Worm (Caenorhabditis elegans): ENCODE data around the gene sars-1.

The sars-1 gene

DNA sequence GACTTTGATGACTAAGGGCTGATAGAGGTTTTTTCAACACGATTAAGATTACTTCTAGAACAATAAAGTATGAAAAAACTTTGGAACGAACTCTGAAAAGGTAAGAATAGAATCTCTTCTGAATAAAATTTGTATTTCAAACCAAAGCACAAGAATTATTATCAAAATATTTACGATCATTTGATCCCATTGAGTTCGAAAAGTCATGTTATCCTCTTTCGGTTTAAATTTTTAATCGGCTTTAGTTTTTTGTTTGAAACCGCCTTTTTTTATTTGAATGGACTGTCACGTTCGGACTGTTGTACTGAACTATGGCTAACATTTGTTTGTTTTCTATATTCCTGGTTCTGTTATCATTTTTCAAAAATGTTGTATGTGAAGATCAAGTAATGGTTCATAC, 29.1 kb upstream of the sars-1 start, which contains the start of gene C47E12.9:
Gene C47E12.9 (plus strand): TSS at position 301 of the 400 bp plus-strand sequence.
- TF ChIP-seq tbx-9 (tag; optimal IDR thresholded peaks at IDR 0.05; ENCODE audit: borderline replicate concordance) (no peak), madf-6 (GFP tag; IDR thresholded peaks at IDR 0.05) (no peak), ceh-27 (GFP tag; optimal IDR thresholded peaks at IDR 0.05) (no peak), sdz-38 (tag; optimal IDR thresholded peaks at IDR 0.05) (no peak), lin-35 (GFP tag; optimal IDR thresholded peaks at IDR 0.05) (no peak), mel-28 (tag; optimal IDR thresholded peaks at IDR 0.05; ENCODE audit: borderline replicate concordance) (no peak), chd-7 (tag; optimal IDR thresholded peaks at IDR 0.05) (no peak), egrh-3 (GFP tag; IDR thresholded peaks at IDR 0.05) (no peak), cebp-1 (GFP tag; IDR thresholded peaks at IDR 0.05) (no peak), cebp-1 (tag; optimal IDR thresholded peaks at IDR 0.05) (no peak), nhr-179 (tag; optimal IDR thresholded peaks at IDR 0.05) (no peak), T07F8.4 (tag; optimal IDR thresholded peaks at IDR 0.05) (no peak), hlh-26 (GFP tag; conservative IDR thresholded peaks at IDR 0.05) (no peak), nfyb-1 (GFP tag; IDR thresholded peaks at IDR 0.05) (no peak), lsl-1 (GFP tag; optimal IDR thresholded peaks at IDR 0.05) (no peak)

DNA sequence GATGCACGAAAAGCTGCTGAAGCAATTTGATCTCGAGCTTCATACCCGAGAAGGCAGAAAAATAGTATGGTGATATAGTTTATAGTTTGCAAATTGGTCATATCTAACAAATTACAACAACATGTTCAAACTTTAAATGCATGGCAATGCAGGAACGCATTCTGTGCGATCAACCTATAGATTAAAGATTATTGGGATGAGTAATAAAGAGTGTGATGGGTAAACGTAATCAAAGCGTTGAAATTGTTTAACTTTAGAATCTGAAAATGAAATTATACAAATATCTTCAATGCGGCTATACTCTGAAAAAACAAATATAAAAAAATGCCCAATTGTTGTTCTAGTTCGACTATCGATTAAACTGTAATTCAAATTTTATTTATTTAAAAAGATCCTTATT, 27.2 kb upstream of the sars-1 start, which contains the start of gene C47E12.14:
Gene C47E12.14 (minus strand): TSS at position 101 of the 400 bp plus-strand sequence.
- no peak for TF ChIP-seq zfh-2 (GFP tag; conservative IDR thresholded peaks at IDR 0.05)
- no peak for TF ChIP-seq aptf-3 (GFP tag; IDR thresholded peaks at IDR 0.05)
- TF ChIP-seq F57C9.4 (tag; optimal IDR thresholded peaks at IDR 0.05), result no peak
- no peak for TF ChIP-seq unc-130 (GFP tag; optimal IDR thresholded peaks at IDR 0.05)
- TF ChIP-seq ztf-18 (tag; optimal IDR thresholded peaks at IDR 0.05), result no peak
- no peak for TF ChIP-seq T26A5.8 (tag; optimal IDR thresholded peaks at IDR 0.05)
- TF ChIP-seq Y56A3A.18 (GFP tag; IDR thresholded peaks at IDR 0.05), result no peak

ce11 chrIV:9977602-9978172, 25.8 kb upstream of the sars-1 start, which contains the start of gene dhp-2:
TSS of gene dhp-2 (plus strand) at chrIV:9978122.
- TF ChIP-seq snpc-1.1 (tag; optimal IDR thresholded peaks at IDR 0.05; ENCODE audit: insufficient read depth), result no peak
- TF ChIP-seq atf-7 (tag; optimal IDR thresholded peaks at IDR 0.05), result no peak
- no peak for TF ChIP-seq somi-1 (GFP tag; optimal IDR thresholded peaks at IDR 0.05)
- TF ChIP-seq T07F8.4 (tag; optimal IDR thresholded peaks at IDR 0.05), result no peak
- TF ChIP-seq F22D6.2 (tag; optimal IDR thresholded peaks at IDR 0.05), result no peak
- no peak for TF ChIP-seq him-1 (tag; optimal IDR thresholded peaks at IDR 0.05)
- TF ChIP-seq lin-40 (tag; optimal IDR thresholded peaks at IDR 0.05), result no peak

- TF ChIP-seq mcd-1 (GFP tag; IDR thresholded peaks at IDR 0.05) (peak; percentile 36; the same call in 1 of the 2 replicates), hmg-1.2 (GFP tag; IDR thresholded peaks at IDR 0.05) (peak; percentile 87), F49E8.2 (tag; optimal IDR thresholded peaks at IDR 0.05; ENCODE audit: insufficient read depth) (no peak), F33H1.4 (GFP tag; IDR thresholded peaks at IDR 0.05) (no peak), ztf-28 (GFP tag; IDR thresholded peaks at IDR 0.05) (no peak)
Measured at ce11 chrIV:9982226-9982794, 21.2 kb upstream of the sars-1 start, which contains the start of gene rrp-1. TSS of gene rrp-1 (minus strand) at chrIV:9982276.
